Fruit fly (Drosophila melanogaster): ENCODE results near the gene CG8064.

- no peak for TF ChIP-seq CG9705 (GFP tag; optimal IDR thresholded peaks at IDR 0.05)
- TF ChIP-seq GATAd (GFP tag; optimal IDR thresholded peaks at IDR 0.05), result no peak
- TF ChIP-seq ey (GFP tag; optimal IDR thresholded peaks at IDR 0.05), result no peak
- peak; percentile 84 for TF ChIP-seq psq (GFP tag; optimal IDR thresholded peaks at IDR 0.05)
- TF ChIP-seq HLH106 (tag; optimal IDR thresholded peaks at IDR 0.05), result no peak
- no peak for TF ChIP-seq OdsH (GFP tag; optimal IDR thresholded peaks at IDR 0.05)
- TF ChIP-seq pan (optimal IDR thresholded peaks at IDR 0.05), result no peak
- no peak for TF ChIP-seq Myc (optimal IDR thresholded peaks at IDR 0.05)
These were observed 40.5 kb upstream of the CG8064 start for dm6 chr3R:18243000-18243399.

Measured in whole organism, wandering third instar larva.